Fruit fly (Drosophila melanogaster): ENCODE results near the gene CG13398.
A peak's percentile ranks its signal among the peaks of the same experiment; 100 is the strongest.

CG13398 gene

dm6 chr2L:8382646-8383045 is 32.4 kb downstream of the CG13398 start, which contains the start of the genes CG13392 and Rcd4 (continued):
- TF ChIP-seq Dref (GFP tag; IDR thresholded peaks at IDR 0.05) (peak; percentile 57), E2f1 (GFP tag; IDR thresholded peaks at IDR 0.05) (peak; percentile 33; the same call in 1 of the 2 replicates), CG8089 (GFP tag; optimal IDR thresholded peaks at IDR 0.05) (peak; percentile 11), Taf1 (GFP tag; IDR thresholded peaks at IDR 0.05) (peak; percentile 58), Hr78 (GFP tag; optimal IDR thresholded peaks at IDR 0.05) (no peak), TFAM (GFP tag; optimal IDR thresholded peaks at IDR 0.05) (no peak), Ravus (GFP tag; IDR thresholded peaks at IDR 0.05) (no peak), caup (GFP tag; optimal IDR thresholded peaks at IDR 0.05; ENCODE audit: severe bottlenecking) (peak; percentile 78), CG3407 (GFP tag; optimal IDR thresholded peaks at IDR 0.05) (no peak), fd102C (GFP tag; optimal IDR thresholded peaks at IDR 0.05) (no peak), h (optimal IDR thresholded peaks at IDR 0.05) (no peak), CG17359 (tag; optimal IDR thresholded peaks at IDR 0.05) (peak; percentile 56), CG32772 (GFP tag; IDR thresholded peaks at IDR 0.05) (peak; percentile 15; the same call in 1 of the 2 replicates), Hmr (GFP tag; optimal IDR thresholded peaks at IDR 0.05) (peak; percentile 78), otp (GFP tag; IDR thresholded peaks at IDR 0.05) (peak; percentile 50; the same call in 2 of the 3 replicates), tx (GFP tag; optimal IDR thresholded peaks at IDR 0.05) (peak; percentile 67), CG4360 (GFP tag; IDR thresholded peaks at IDR 0.05) (no peak), amos (GFP tag; IDR thresholded peaks at IDR 0.05; ENCODE audit: partially characterized antibody) (peak; percentile 67), Nf-YC (tag; optimal IDR thresholded peaks at IDR 0.05) (peak; percentile 17), NFAT (GFP tag; IDR thresholded peaks at IDR 0.05) (peak; percentile 82), onecut (GFP tag; IDR thresholded peaks at IDR 0.05) (peak; percentile 49; the same call in 1 of the 2 replicates), CG17829 (tag; optimal IDR thresholded peaks at IDR 0.05) (peak; percentile 70), Atf3 (GFP tag; optimal IDR thresholded peaks at IDR 0.05) (peak; percentile 59), CG14050 (GFP tag; IDR thresholded peaks at IDR 0.05) (peak; percentile 14; the same call in 1 of the 3 replicates), CG1024 (GFP tag; IDR thresholded peaks at IDR 0.05) (0 out of 2 replicates have a peak, but pooled peaks have one; percentile 16), CG12155 (GFP tag; optimal IDR thresholded peaks at IDR 0.05) (peak; percentile 70), run (tag; optimal IDR thresholded peaks at IDR 0.05) (peak; percentile 1), CG17328 (GFP tag; IDR thresholded peaks at IDR 0.05) (0 out of 2 replicates have a peak, but pooled peaks have one; percentile 18), CG9727 (GFP tag; optimal IDR thresholded peaks at IDR 0.05) (peak; percentile 30), en (GFP tag; optimal IDR thresholded peaks at IDR 0.05) (peak; percentile 7), CG14710 (tag; optimal IDR thresholded peaks at IDR 0.05) (peak; percentile 66), CG17361 (GFP tag; IDR thresholded peaks at IDR 0.05) (peak; percentile 28; the same call in 1 of the 3 replicates), sqz (GFP tag; optimal IDR thresholded peaks at IDR 0.05) (no peak), danr (GFP tag; IDR thresholded peaks at IDR 0.05) (no peak), CG8944 (GFP tag; optimal IDR thresholded peaks at IDR 0.05) (peak; percentile 56), CG15011 (GFP tag; optimal IDR thresholded peaks at IDR 0.05) (no peak), peb (GFP tag; IDR thresholded peaks at IDR 0.05) (no peak), CG3163 (GFP tag; optimal IDR thresholded peaks at IDR 0.05) (peak; percentile 64), CG9932 (GFP tag; IDR thresholded peaks at IDR 0.05) (peak; percentile 90), pnt (GFP tag; optimal IDR thresholded peaks at IDR 0.05) (no peak), sens (GFP tag) (peak; percentile 91), CG1832 (GFP tag; optimal IDR thresholded peaks at IDR 0.05) (no peak), CG15073 (GFP tag; optimal IDR thresholded peaks at IDR 0.05) (no peak), CG7786 (GFP tag; optimal IDR thresholded peaks at IDR 0.05) (peak; percentile 88), MESR4 (GFP tag; optimal IDR thresholded peaks at IDR 0.05) (peak; percentile 78), CG5245 (GFP tag; optimal IDR thresholded peaks at IDR 0.05) (peak; percentile 40), CG30403 (GFP tag; optimal IDR thresholded peaks at IDR 0.05) (peak; percentile 71), mirr (GFP tag; optimal IDR thresholded peaks at IDR 0.05) (peak; percentile 65), cwo (GFP tag; optimal IDR thresholded peaks at IDR 0.05) (no peak), al (GFP tag; IDR thresholded peaks at IDR 0.05) (peak; percentile 24; the same call in 1 of the 2 replicates), Atf-2 (GFP tag; optimal IDR thresholded peaks at IDR 0.05) (peak; percentile 31), CG14441 (GFP tag; IDR thresholded peaks at IDR 0.05) (peak; percentile 36; the same call in 1 of the 2 replicates)

Measured in whole organism, embryonic.